Worm (Caenorhabditis elegans) whole organism, late embryonic: ENCODE results near the gene M163.5.

Experiments used
- ceh-34 ChIP-seq: sonication (generic microtip); optimal IDR thresholded peaks from 2 replicates; lab custom pipeline; 2016; ENCODE audit warnings: mild to moderate bottlenecking, missing genetic modification characterization, missing compliant biosample characterization
- ceh-9 ChIP-seq: sonication (generic microtip); optimal IDR thresholded peaks from 2 replicates; lab custom pipeline; 2016; ENCODE audit warnings: mild to moderate bottlenecking, missing genetic modification characterization, inconsistent platforms, missing compliant biosample characterization
- che-1 ChIP-seq: sonication (generic microtip); optimal IDR thresholded peaks from 2 replicates; lab custom pipeline; 2016; ENCODE audit warnings: mild to moderate bottlenecking, missing genetic modification characterization, missing compliant biosample characterization
- ets-4 ChIP-seq: sonication (generic microtip); optimal IDR thresholded peaks from 2 replicates; lab custom pipeline; 2016; ENCODE audit warnings: missing genetic modification characterization, missing compliant biosample characterization
- fkh-10 ChIP-seq: fragments of 150-350 bp; optimal IDR thresholded peaks from 2 replicates; lab custom pipeline; 2014; ENCODE audit warnings: missing biosample characterization, missing genetic modification reagents, missing genetic modification characterization
- hlh-8 ChIP-seq: sonication (generic microtip); optimal IDR thresholded peaks from 2 replicates; lab custom pipeline; 2016; ENCODE audit warnings: missing genotype, missing genetic modification characterization, missing compliant biosample characterization
- pha-2 ChIP-seq: sonication (generic microtip); optimal IDR thresholded peaks from 2 replicates; lab custom pipeline; 2017; ENCODE audit warnings: mild to moderate bottlenecking, missing genetic modification characterization, missing compliant biosample characterization
- ref-2 ChIP-seq: sonication (generic microtip); optimal IDR thresholded peaks from 2 replicates; lab custom pipeline; 2016; ENCODE audit warnings: missing genetic modification characterization, missing compliant biosample characterization
- sox-4 ChIP-seq: sonication (generic microtip); optimal IDR thresholded peaks from 2 replicates; lab custom pipeline; 2017; ENCODE audit warnings: mild to moderate bottlenecking, missing genetic modification characterization, inconsistent platforms, missing compliant biosample characterization
- unc-55 ChIP-seq: sonication (generic microtip); optimal IDR thresholded peaks from 2 replicates; lab custom pipeline; 2017; ENCODE audit warnings: missing biosample characterization, missing genetic modification reagents, missing genetic modification characterization

DNA sequence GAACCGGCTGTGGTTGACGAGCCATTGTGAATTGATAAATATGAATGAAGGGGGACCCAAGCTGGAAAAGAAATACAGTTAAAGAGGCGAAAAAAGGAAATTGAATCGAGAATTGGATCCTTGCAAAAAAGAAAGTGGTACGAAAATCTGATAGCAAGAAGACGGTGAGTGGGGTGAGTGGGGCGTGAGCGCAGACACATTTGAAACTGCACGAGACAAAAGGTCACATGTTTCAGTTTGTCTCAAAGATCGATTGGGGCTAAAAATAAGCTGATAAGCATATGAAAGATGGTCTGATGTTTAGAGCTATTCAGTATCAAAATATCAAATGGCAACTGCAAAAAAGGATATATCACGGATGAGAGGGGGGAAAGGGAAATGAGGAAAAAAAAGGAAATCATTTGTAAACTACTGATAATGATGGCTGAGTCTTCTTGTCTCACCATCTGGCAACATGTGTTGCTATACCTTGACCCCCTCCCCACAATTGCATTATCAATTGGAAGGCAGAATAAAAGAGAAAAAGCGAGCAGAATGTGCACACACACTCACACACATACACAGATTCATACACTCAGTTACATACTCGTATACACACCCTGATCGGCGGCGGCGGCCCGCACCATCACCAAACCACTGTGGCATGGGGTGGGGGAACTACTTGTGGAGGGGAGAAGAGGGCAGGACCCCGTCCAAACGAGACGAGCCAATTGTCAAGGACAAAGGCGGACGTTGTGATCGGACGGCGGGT, 30.1 kb downstream of the M163.5 start, which contains the start of gene M163.1:
- no peak for TF ChIP-seq ceh-34 (tag; lab: Kevin White, UChicago)
- no peak for TF ChIP-seq pha-2 (tag; lab: Kevin White, UChicago)
- no peak for TF ChIP-seq ets-4 (tag; lab: Kevin White, UChicago)
- no peak for TF ChIP-seq che-1 (tag; lab: Kevin White, UChicago)
- TF ChIP-seq unc-55 (GFP tag; lab: Kevin White, UChicago), result no peak
- no peak for TF ChIP-seq ref-2
- no peak for TF ChIP-seq fkh-10
- TF ChIP-seq ceh-9 (tag; lab: Kevin White, UChicago), result no peak
- peak; percentile 15 for TF ChIP-seq hlh-8 (tag; lab: Kevin White, UChicago)
- no peak for TF ChIP-seq sox-4
